Fruit fly (Drosophila melanogaster) whole organism, prepupa: ENCODE results near the gene CG10222.

Experiments used
- Blimp-1 ChIP-seq: fragments of 200-800 bp; sonication (Bioruptor generic); optimal IDR thresholded peaks from 3 replicates; lab custom pipeline; 2017; ENCODE audit warnings: missing biosample characterization, missing genetic modification characterization, mild to moderate bottlenecking, moderate library complexity, missing genetic modification reagents
- CG10631 ChIP-seq: fragments of 200-800 bp; sonication (Bioruptor generic); optimal IDR thresholded peaks from 2 replicates; lab custom pipeline; 2016; ENCODE audit warnings: missing biosample characterization, missing genetic modification characterization
- CG15336 ChIP-seq: fragments of 200-800 bp; sonication (Bioruptor generic); IDR thresholded peaks from 2 replicates; pipeline ENCODE4 v1.3.6; 2022; ENCODE audit warnings: missing biosample characterization, missing genetic modification characterization
- CG1621 ChIP-seq: fragments of 200-800 bp; sonication (Bioruptor generic); optimal IDR thresholded peaks from 3 replicates; lab custom pipeline; 2018; ENCODE audit warnings: missing biosample characterization, mild to moderate bottlenecking, missing genetic modification characterization
- CG16779 ChIP-seq: fragments of 200-800 bp; sonication (Bioruptor generic); optimal IDR thresholded peaks from 3 replicates; lab custom pipeline; 2017; ENCODE audit warnings: missing biosample characterization, mild to moderate bottlenecking, missing genetic modification characterization
- CG3032 ChIP-seq: fragments of 200-800 bp; optimal IDR thresholded peaks from 2 replicates; lab custom pipeline; 2019; ENCODE audit warnings: missing biosample characterization, mild to moderate bottlenecking, missing genetic modification characterization, moderate library complexity
- CG31627 ChIP-seq: fragments of 200-800 bp; sonication (Bioruptor generic); optimal IDR thresholded peaks from 3 replicates; lab custom pipeline; 2016; ENCODE audit warnings: missing biosample characterization, missing genetic modification characterization
- CG32006 ChIP-seq: fragments of 200-800 bp; sonication (Bioruptor generic); optimal IDR thresholded peaks from 3 replicates; lab custom pipeline; 2017; ENCODE audit warnings: missing biosample characterization, mild to moderate bottlenecking, missing genetic modification characterization
- CG4318 ChIP-seq: fragments of 200-800 bp; sonication (Bioruptor generic); optimal IDR thresholded peaks from 3 replicates; lab custom pipeline; 2017; ENCODE audit warnings: missing biosample characterization, mild to moderate bottlenecking, missing genetic modification characterization
- CG6163 ChIP-seq: fragments of 200-800 bp; sonication (Bioruptor generic); IDR thresholded peaks from 3 replicates; pipeline ENCODE4 v1.3.6; 2022; ENCODE audit warnings: missing biosample characterization, missing genetic modification characterization
- CG6276 ChIP-seq: fragments of 200-800 bp; sonication (Bioruptor generic); optimal IDR thresholded peaks from 2 replicates; lab custom pipeline; 2017; ENCODE audit warnings: missing biosample characterization, mild to moderate bottlenecking, missing genetic modification characterization
- CG6792 ChIP-seq: fragments of 200-800 bp; sonication (Bioruptor generic); optimal IDR thresholded peaks from 3 replicates; lab custom pipeline; 2016; ENCODE audit warnings: missing biosample characterization, missing genetic modification characterization
- CG6808 ChIP-seq: fragments of 200-800 bp; sonication (Bioruptor generic); optimal IDR thresholded peaks from 3 replicates; lab custom pipeline; 2017; ENCODE audit warnings: missing biosample characterization, missing genetic modification characterization, mild to moderate bottlenecking, moderate library complexity, missing genetic modification reagents
- CG6854 ChIP-seq: fragments of 200-800 bp; sonication (Bioruptor generic); optimal IDR thresholded peaks from 2 replicates; lab custom pipeline; 2017; ENCODE audit warnings: missing biosample characterization, mild to moderate bottlenecking, missing genetic modification characterization
- CG7368 ChIP-seq: fragments of 200-800 bp; sonication (Bioruptor generic); optimal IDR thresholded peaks from 3 replicates; lab custom pipeline; 2016; ENCODE audit warnings: missing biosample characterization, missing genetic modification characterization
- CG8119 ChIP-seq: fragments of 200-800 bp; sonication (Bioruptor generic); IDR thresholded peaks from 3 replicates; pipeline ENCODE4 v1.3.6; 2022; ENCODE audit warnings: missing biosample characterization, missing genetic modification characterization
- CG8632 ChIP-seq: fragments of 200-800 bp; sonication (Bioruptor generic); optimal IDR thresholded peaks from 3 replicates; lab custom pipeline; 2016; ENCODE audit warnings: missing biosample characterization, missing genetic modification characterization
- Eip75B ChIP-seq: fragments of 200-800 bp; sonication (Bioruptor generic); optimal IDR thresholded peaks from 3 replicates; lab custom pipeline; 2016; ENCODE audit warnings: missing biosample characterization, missing genetic modification characterization
- Eip78C ChIP-seq: fragments of 200-800 bp; sonication (Bioruptor generic); peaks from one replicate; lab custom pipeline; 2016; ENCODE audit warnings: missing biosample characterization, missing genetic modification characterization
- Eip93F ChIP-seq: fragments of 200-800 bp; sonication (Bioruptor generic); optimal IDR thresholded peaks from 2 replicates; lab custom pipeline; 2016; ENCODE audit warnings: missing biosample characterization, mild to moderate bottlenecking, missing genetic modification characterization
- Ets21C ChIP-seq: fragments of 200-800 bp; sonication (Bioruptor generic); optimal IDR thresholded peaks from 3 replicates; lab custom pipeline; 2016; ENCODE audit warnings: missing biosample characterization, missing genetic modification characterization
- Ets96B ChIP-seq: fragments of 200-800 bp; optimal IDR thresholded peaks from 2 replicates; lab custom pipeline; 2019; ENCODE audit warnings: missing biosample characterization, mild to moderate bottlenecking, missing genetic modification characterization, moderate library complexity
- Gug ChIP-seq: fragments of 200-800 bp; sonication (Bioruptor generic); IDR thresholded peaks from 2 replicates; pipeline ENCODE4 v1.3.6; 2022; ENCODE audit warnings: missing biosample characterization, missing genetic modification characterization
- Hr38 ChIP-seq: sonication (Bioruptor generic); optimal IDR thresholded peaks from 2 replicates; lab custom pipeline; 2016; ENCODE audit warnings: missing biosample characterization, missing genetic modification characterization
- Hr39 ChIP-seq: fragments of 200-800 bp; sonication (Bioruptor generic); optimal IDR thresholded peaks from 2 replicates; lab custom pipeline; 2016; ENCODE audit warnings: missing biosample characterization, missing genetic modification characterization
- Hr4 ChIP-seq: fragments of 200-800 bp; sonication (Bioruptor generic); optimal IDR thresholded peaks from 3 replicates; lab custom pipeline; 2016; ENCODE audit warnings: missing biosample characterization, missing genetic modification characterization
- Lpt ChIP-seq: fragments of 200-800 bp; sonication (Bioruptor generic); optimal IDR thresholded peaks from 3 replicates; lab custom pipeline; 2016; ENCODE audit warnings: missing biosample characterization, missing genetic modification characterization
- Met ChIP-seq: fragments of 200-800 bp; sonication (Bioruptor generic); optimal IDR thresholded peaks from 3 replicates; lab custom pipeline; 2016; ENCODE audit warnings: missing biosample characterization, missing genetic modification characterization
- Smox ChIP-seq: fragments of 200-800 bp; sonication (Bioruptor generic); optimal IDR thresholded peaks from 3 replicates; lab custom pipeline; 2016; ENCODE audit warnings: missing biosample characterization, missing genetic modification characterization
- Sox15 ChIP-seq: fragments of 200-800 bp; sonication (Bioruptor generic); optimal IDR thresholded peaks from 3 replicates; lab custom pipeline; 2016; ENCODE audit warnings: missing biosample characterization, missing genetic modification characterization
- achi ChIP-seq: fragments of 200-800 bp; sonication (Bioruptor generic); optimal IDR thresholded peaks from 3 replicates; lab custom pipeline; 2016; ENCODE audit warnings: missing biosample characterization, missing genetic modification characterization
- cyc ChIP-seq: fragments of 200-800 bp; sonication (Bioruptor generic); optimal IDR thresholded peaks from 3 replicates; lab custom pipeline; 2016; ENCODE audit warnings: missing biosample characterization, missing genetic modification characterization
- dac ChIP-seq: fragments of 200-800 bp; sonication (Bioruptor generic); optimal IDR thresholded peaks from 2 replicates; lab custom pipeline; 2017; ENCODE audit warnings: missing biosample characterization, mild to moderate bottlenecking, missing genetic modification characterization
- dsx ChIP-seq: fragments of 200-800 bp; optimal IDR thresholded peaks from 3 replicates; lab custom pipeline; 2019; ENCODE audit warnings: missing biosample characterization, mild to moderate bottlenecking, missing genetic modification characterization, moderate library complexity; ENCODE audit not compliant: poor library complexity, severe bottlenecking
- eg ChIP-seq: fragments of 200-800 bp; sonication (Bioruptor generic); IDR thresholded peaks from 3 replicates; pipeline ENCODE4 v1.3.6; 2022; ENCODE audit warnings: missing biosample characterization, missing genetic modification characterization
- esn ChIP-seq: fragments of 200-800 bp; sonication (Bioruptor generic); optimal IDR thresholded peaks from 2 replicates; lab custom pipeline; 2016; ENCODE audit warnings: missing biosample characterization, mild to moderate bottlenecking, missing genetic modification characterization, moderate library complexity
- fd59A ChIP-seq: fragments of 200-800 bp; sonication (Bioruptor generic); optimal IDR thresholded peaks from 2 replicates; lab custom pipeline; 2017; ENCODE audit warnings: missing biosample characterization, mild to moderate bottlenecking, missing genetic modification characterization, missing genetic modification reagents
- fkh ChIP-seq: fragments of 200-800 bp; sonication (Bioruptor generic); optimal IDR thresholded peaks from 3 replicates; lab custom pipeline; 2017; ENCODE audit warnings: missing biosample characterization, mild to moderate bottlenecking, missing genetic modification characterization, moderate library complexity
- lz ChIP-seq: fragments of 200-800 bp; sonication (Bioruptor generic); optimal IDR thresholded peaks from 3 replicates; lab custom pipeline; 2016; ENCODE audit warnings: missing biosample characterization, missing genetic modification characterization
- net ChIP-seq: fragments of 200-800 bp; sonication (Bioruptor generic); optimal IDR thresholded peaks from 3 replicates; lab custom pipeline; 2016; ENCODE audit warnings: missing biosample characterization, missing genetic modification characterization
- salr ChIP-seq, 2 experiments: fragments of 200-800 bp; sonication (Bioruptor generic); optimal IDR thresholded peaks; 3 replicates each; lab custom pipeline; 2016 to 2018; ENCODE audit warnings: missing biosample characterization in 2 of 2, missing genetic modification characterization in 2 of 2, mild to moderate bottlenecking in 1 of 2
- spab ChIP-seq: fragments of 200-800 bp; sonication (Bioruptor generic); optimal IDR thresholded peaks from 2 replicates; lab custom pipeline; 2017; ENCODE audit warnings: missing biosample characterization, mild to moderate bottlenecking, missing genetic modification characterization, missing genetic modification reagents
- ss ChIP-seq, 2 experiments: fragments of 200-800 bp; sonication (Bioruptor generic); optimal IDR thresholded peaks; 2 replicates in 1 of 2; 3 replicates in 1 of 2; lab custom pipeline; 2017 to 2018; ENCODE audit warnings: mild to moderate bottlenecking in 2 of 2, missing biosample characterization in 2 of 2, missing genetic modification characterization in 2 of 2, moderate library complexity in 1 of 2
- svp ChIP-seq: fragments of 200-800 bp; sonication (Bioruptor generic); peaks from one replicate; lab custom pipeline; 2016; ENCODE audit warnings: missing biosample characterization, missing genetic modification characterization
- topi ChIP-seq: fragments of 200-800 bp; sonication (Bioruptor generic); optimal IDR thresholded peaks from 3 replicates; lab custom pipeline; 2016; ENCODE audit warnings: missing biosample characterization, missing genetic modification characterization
- vri ChIP-seq: fragments of 200-800 bp; sonication (Bioruptor generic); optimal IDR thresholded peaks from 3 replicates; lab custom pipeline; 2016; ENCODE audit warnings: missing biosample characterization, mild to moderate bottlenecking, missing genetic modification characterization

CG10222 gene

dm6 chr3L:13410999-13411398 is 1.3 kb downstream of the CG10222 start:
- no peak for TF ChIP-seq eg (GFP tag; lab: Robert Waterston, UW)
- TF ChIP-seq vri (GFP tag; lab: Kevin White, UChicago) = no peak
- no peak for TF ChIP-seq dsx (GFP tag; lab: Kevin White, UChicago)
- TF ChIP-seq Gug (GFP tag; lab: Robert Waterston, UW) = no peak
- TF ChIP-seq Eip78C (GFP tag; lab: Kevin White, UChicago) = peak; percentile 17
- TF ChIP-seq Ets96B (tag; lab: Kevin White, UChicago) = no peak
- TF ChIP-seq CG1621 (tag; lab: Kevin White, UChicago) = peak; percentile 100
- TF ChIP-seq CG10631 (GFP tag; lab: Kevin White, UChicago) = peak; percentile 15
- TF ChIP-seq CG31627 = peak; percentile 53
- TF ChIP-seq cyc (GFP tag; lab: Kevin White, UChicago) = peak; percentile 37
- TF ChIP-seq CG32006 (GFP tag; lab: Kevin White, UChicago) = no peak
- no peak for TF ChIP-seq CG7368 (GFP tag; lab: Kevin White, UChicago)
- TF ChIP-seq achi = no peak
- peak; percentile 38 for TF ChIP-seq Hr39 (GFP tag; lab: Kevin White, UChicago)
- TF ChIP-seq CG6808 = no peak
- peak; percentile 26 for TF ChIP-seq lz (GFP tag; lab: Kevin White, UChicago)
- TF ChIP-seq Met = peak; percentile 5
- TF ChIP-seq esn = peak; percentile 51

- TF ChIP-seq salr (GFP tag; optimal IDR thresholded peaks at IDR 0.05; lab: Kevin White, UChicago) = no peak
- no peak for TF ChIP-seq CG1621 (tag; lab: Kevin White, UChicago)
- no peak for TF ChIP-seq Hr4 (GFP tag; lab: Kevin White, UChicago)
- no peak for TF ChIP-seq vri (GFP tag; lab: Kevin White, UChicago)
- TF ChIP-seq ss (GFP tag; optimal IDR thresholded peaks at IDR 0.05; lab: Kevin White, UChicago) = peak; percentile 39 to 66
- no peak for TF ChIP-seq Lpt
- no peak for TF ChIP-seq fkh (GFP tag; lab: Kevin White, UChicago)
- TF ChIP-seq svp = peak; percentile 75
- TF ChIP-seq spab (GFP tag; lab: Kevin White, UChicago) = peak; percentile 44
- TF ChIP-seq Ets21C (GFP tag; lab: Kevin White, UChicago) = peak; percentile 14
- no peak for TF ChIP-seq CG32006 (GFP tag; lab: Kevin White, UChicago)
- TF ChIP-seq Hr38 = no peak
- peak; percentile 39 for TF ChIP-seq CG6808
- TF ChIP-seq CG6792 (GFP tag; lab: Kevin White, UChicago) = peak; percentile 36
- peak; percentile 29 for TF ChIP-seq CG8632 (GFP tag; lab: Kevin White, UChicago)
- TF ChIP-seq CG4318 (GFP tag; lab: Kevin White, UChicago) = no peak
- no peak for TF ChIP-seq CG6276 (GFP tag; lab: Kevin White, UChicago)
- TF ChIP-seq eg (GFP tag; lab: Robert Waterston, UW) = no peak
- peak; percentile 50 for TF ChIP-seq lz (GFP tag; lab: Kevin White, UChicago)
- no peak for TF ChIP-seq CG8119 (GFP tag; lab: Robert Waterston, UW)
- TF ChIP-seq CG31627 = peak; percentile 66
- TF ChIP-seq dac = no peak
- TF ChIP-seq CG6163 (GFP tag; lab: Robert Waterston, UW) = no peak
- peak; percentile 67 for TF ChIP-seq topi
- TF ChIP-seq CG10631 (GFP tag; lab: Kevin White, UChicago) = peak; percentile 18
- TF ChIP-seq achi = peak; percentile 15
- TF ChIP-seq Eip93F (GFP tag; lab: Kevin White, UChicago) = no peak
- TF ChIP-seq CG16779 (tag; lab: Kevin White, UChicago) = no peak
- peak; percentile 43 for TF ChIP-seq CG3032 (tag; lab: Kevin White, UChicago)
- no peak for TF ChIP-seq CG7368 (GFP tag; lab: Kevin White, UChicago)
- peak; percentile 94 for TF ChIP-seq Blimp-1
- TF ChIP-seq dsx (GFP tag; lab: Kevin White, UChicago) = no peak
- TF ChIP-seq Hr39 (GFP tag; lab: Kevin White, UChicago) = peak; percentile 50
- TF ChIP-seq Met = peak; percentile 62
- TF ChIP-seq Smox (GFP tag; lab: Kevin White, UChicago) = peak; percentile 67
- peak; percentile 17 for TF ChIP-seq net (GFP tag; lab: Kevin White, UChicago)
- TF ChIP-seq Eip78C (GFP tag; lab: Kevin White, UChicago) = peak; percentile 87
- peak; percentile 49 for TF ChIP-seq Eip75B (GFP tag; lab: Kevin White, UChicago)
- peak; percentile 8 for TF ChIP-seq CG6854 (GFP tag; lab: Kevin White, UChicago)
- TF ChIP-seq CG15336 = no peak
- peak; percentile 7 for TF ChIP-seq Sox15
- TF ChIP-seq fd59A (GFP tag; lab: Kevin White, UChicago) = peak; percentile 22
These were observed 2.3 kb downstream of the CG10222 start for dm6 chr3L:13409809-13410521.
